Worm (Caenorhabditis elegans) whole organism, late embryonic: ENCODE measurements around the gene fdgt-1.
"Not testable (repeated sequence)": the region's sequence is repeated elsewhere in the genome, so short reads cannot be mapped to it uniquely, and the experiment has no call there.

Experiments
- ceh-34 ChIP-seq: sonication (generic microtip); optimal IDR thresholded peaks from 2 replicates; lab custom pipeline; 2016; ENCODE audit warnings: mild to moderate bottlenecking, missing genetic modification characterization, missing compliant biosample characterization
- lim-6 ChIP-seq: sonication (generic microtip); optimal IDR thresholded peaks from 2 replicates; lab custom pipeline; 2016; ENCODE audit warnings: missing genetic modification characterization, missing compliant biosample characterization
- pag-3 ChIP-seq: sonication (generic microtip); optimal IDR thresholded peaks from 2 replicates; lab custom pipeline; 2016; ENCODE audit warnings: missing compliant biosample characterization, missing genetic modification characterization, borderline replicate concordance

The fdgt-1 gene

DNA sequence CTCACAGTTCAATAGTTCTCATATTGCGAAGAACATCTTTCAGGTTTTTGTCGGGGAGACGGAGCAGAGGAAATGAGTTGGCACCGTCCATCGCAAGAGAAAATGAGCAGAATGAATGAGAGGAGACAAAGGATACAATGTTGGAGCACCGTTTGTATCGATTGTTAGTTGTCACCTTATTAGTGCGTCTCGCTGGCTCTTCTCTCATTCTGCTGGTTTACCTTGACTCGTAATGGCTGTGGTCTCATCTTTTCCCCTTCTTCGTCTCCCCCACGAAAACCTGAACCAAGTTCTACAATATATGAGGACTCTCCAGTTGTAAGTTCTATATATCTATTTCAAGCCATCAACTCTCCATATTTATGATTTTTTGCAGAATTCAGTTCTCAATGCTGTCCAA is 51.9 kb downstream of the fdgt-1 start, which contains the start of the genes fbxb-54 and fbxb-50:
TSS of gene fbxb-54 (minus strand) at position 101 of the 400 bp plus-strand sequence.
TSS of gene fbxb-50 (plus strand) at position 227 of the 400 bp plus-strand sequence.
- not testable (repeated sequence) for TF ChIP-seq pag-3 (tag; lab: Kevin White, UChicago); ceh-34; lim-6
